Fruit fly (Drosophila melanogaster) whole organism, embryonic: ENCODE data around the gene CG43901.

Source experiments
- Blimp-1 ChIP-seq: fragments of 200-800 bp; sonication (Bioruptor generic); optimal IDR thresholded peaks from 3 replicates; lab custom pipeline; 2018; ENCODE audit warnings: missing biosample characterization, missing genetic modification characterization, mild to moderate bottlenecking, moderate library complexity, missing genetic modification reagents
- Bteb2 ChIP-seq: fragments of 200-800 bp; sonication (Bioruptor generic); optimal IDR thresholded peaks from 2 replicates; lab custom pipeline; 2016; ENCODE audit warnings: missing biosample characterization, missing genetic modification characterization
- CG10366 ChIP-seq: fragments of 200-800 bp; sonication (Bioruptor generic); IDR thresholded peaks from 2 replicates; pipeline ENCODE4 v1.3.6; 2022; ENCODE audit warnings: missing biosample characterization, missing genetic modification characterization
- CG10462 ChIP-seq: fragments of 200-800 bp; sonication (Bioruptor generic); optimal IDR thresholded peaks from 2 replicates; lab custom pipeline; 2016; ENCODE audit warnings: missing biosample characterization, missing genetic modification characterization
- CG12155 ChIP-seq: fragments of 200-800 bp; sonication (Bioruptor generic); optimal IDR thresholded peaks from 3 replicates; lab custom pipeline; 2016; ENCODE audit warnings: missing biosample characterization, missing genetic modification characterization
- CG15073 ChIP-seq: fragments of 200-800 bp; sonication (Bioruptor generic); optimal IDR thresholded peaks from 2 replicates; lab custom pipeline; 2016; ENCODE audit warnings: missing biosample characterization, missing genetic modification characterization
- CG17802 ChIP-seq: fragments of 200-800 bp; sonication (Bioruptor generic); optimal IDR thresholded peaks from 2 replicates; lab custom pipeline; 2018; ENCODE audit warnings: missing biosample characterization, mild to moderate bottlenecking, missing genetic modification characterization, moderate library complexity
- CG1792 ChIP-seq: fragments of 200-800 bp; sonication (Bioruptor generic); optimal IDR thresholded peaks from 2 replicates; lab custom pipeline; 2016; ENCODE audit warnings: missing biosample characterization, missing genetic modification characterization
- CG18262 ChIP-seq: fragments of 200-800 bp; optimal IDR thresholded peaks from 3 replicates; lab custom pipeline; 2019; ENCODE audit warnings: missing biosample characterization, mild to moderate bottlenecking, missing genetic modification characterization, moderate library complexity
- CG1832 ChIP-seq: fragments of 200-800 bp; sonication (Bioruptor generic); optimal IDR thresholded peaks from 2 replicates; lab custom pipeline; 2017; ENCODE audit warnings: missing biosample characterization, mild to moderate bottlenecking, missing genetic modification characterization, inconsistent platforms
- CG4360 ChIP-seq: fragments of 200-800 bp; sonication (Bioruptor generic); IDR thresholded peaks from 2 replicates; pipeline ENCODE4 v1.3.6; 2022; ENCODE audit warnings: missing biosample characterization, missing genetic modification characterization
- CG4820 ChIP-seq: fragments of 200-800 bp; sonication (Bioruptor generic); optimal IDR thresholded peaks from 3 replicates; lab custom pipeline; 2016; ENCODE audit warnings: missing biosample characterization, missing genetic modification characterization
- CG6765 ChIP-seq: fragments of 200-800 bp; sonication (Bioruptor generic); optimal IDR thresholded peaks from 3 replicates; lab custom pipeline; 2017; ENCODE audit warnings: missing biosample characterization, mild to moderate bottlenecking, missing genetic modification characterization
- CG7271 ChIP-seq: fragments of 200-800 bp; sonication (Bioruptor generic); optimal IDR thresholded peaks from 2 replicates; lab custom pipeline; 2018; ENCODE audit warnings: missing biosample characterization, mild to moderate bottlenecking, missing genetic modification characterization, moderate library complexity
- CG7357 ChIP-seq: fragments of 200-800 bp; sonication (Bioruptor generic); IDR thresholded peaks from 3 replicates; pipeline ENCODE4 v1.3.6; 2022; ENCODE audit warnings: missing biosample characterization, missing genetic modification characterization
- CG9817 ChIP-seq: fragments of 200-800 bp; sonication (Bioruptor generic); optimal IDR thresholded peaks from 2 replicates; lab custom pipeline; 2018; ENCODE audit warnings: missing biosample characterization, mild to moderate bottlenecking, missing genetic modification characterization, moderate library complexity
- D ChIP-seq, 2 experiments: fragments of 200-800 bp in 1 of 2; fragments of >200 bp in 1 of 2; sonication (Bioruptor generic) in 1 of 2; optimal IDR thresholded peaks; 2 replicates in 1 of 2; 3 replicates in 1 of 2; lab custom pipeline; 2017; ENCODE audit warnings: mild to moderate bottlenecking in 1 of 2, missing biosample characterization in 1 of 2, missing genetic modification characterization in 1 of 2, missing genetic modification reagents in 1 of 2
- Dbx ChIP-seq: fragments of 200-800 bp; sonication (Bioruptor generic); IDR thresholded peaks from 3 replicates; pipeline ENCODE4 v1.3.6; 2022; ENCODE audit warnings: missing biosample characterization, missing genetic modification characterization
- Dek ChIP-seq: fragments of 200-800 bp; sonication (Bioruptor generic); optimal IDR thresholded peaks from 3 replicates; lab custom pipeline; 2019; ENCODE audit warnings: missing biosample characterization, mild to moderate bottlenecking, missing genetic modification characterization, moderate library complexity
- Dp ChIP-seq: fragments of 200-800 bp; sonication (Bioruptor generic); optimal IDR thresholded peaks from 2 replicates; lab custom pipeline; 2018; ENCODE audit warnings: missing biosample characterization, mild to moderate bottlenecking, missing genetic modification characterization, moderate library complexity
- E2f1 ChIP-seq: fragments of 200-800 bp; sonication (Bioruptor generic); IDR thresholded peaks from 2 replicates; pipeline ENCODE4 v1.3.6; 2022; ENCODE audit warnings: missing biosample characterization, missing genetic modification characterization
- E2f2 ChIP-seq: fragments of 200-800 bp; sonication (Bioruptor generic); IDR thresholded peaks from 2 replicates; pipeline ENCODE4 v1.3.6; 2022; ENCODE audit warnings: missing biosample characterization, missing genetic modification characterization
- Ets97D ChIP-seq: fragments of 200-800 bp; sonication (Bioruptor generic); optimal IDR thresholded peaks from 3 replicates; lab custom pipeline; 2016; ENCODE audit warnings: missing biosample characterization, missing genetic modification characterization
- Hr78 ChIP-seq, 2 experiments: fragments of 200-800 bp in 1 of 2; fragments of >200 bp in 1 of 2; sonication (Bioruptor generic) in 1 of 2; optimal IDR thresholded peaks; 2 replicates each; lab custom pipeline; 2017 to 2019; ENCODE audit warnings: missing biosample characterization in 2 of 2, missing genetic modification characterization in 2 of 2, mild to moderate bottlenecking in 1 of 2, moderate library complexity in 1 of 2
- Lim3 ChIP-seq: fragments of 200-800 bp; sonication (Bioruptor generic); IDR thresholded peaks from 2 replicates; pipeline ENCODE4 v1.3.6; 2022; ENCODE audit warnings: missing biosample characterization, missing genetic modification characterization
- Mes4 ChIP-seq: fragments of 200-800 bp; sonication (Bioruptor generic); optimal IDR thresholded peaks from 2 replicates; lab custom pipeline; 2016; ENCODE audit warnings: missing biosample characterization, missing genetic modification characterization
- Myb ChIP-seq: fragments of 200-800 bp; sonication (Bioruptor generic); optimal IDR thresholded peaks from 2 replicates; lab custom pipeline; 2016; ENCODE audit warnings: missing biosample characterization, missing genetic modification characterization
- NFAT ChIP-seq: fragments of 200-800 bp; sonication (Bioruptor generic); IDR thresholded peaks from 2 replicates; pipeline ENCODE4 v1.3.6; 2022; ENCODE audit warnings: missing biosample characterization, missing genetic modification characterization
- NK7.1 ChIP-seq: fragments of 200-800 bp; sonication (Bioruptor generic); optimal IDR thresholded peaks from 3 replicates; lab custom pipeline; 2016; ENCODE audit warnings: missing biosample characterization, missing genetic modification characterization
- Poxn ChIP-seq: fragments of 200-800 bp; sonication (Bioruptor generic); IDR thresholded peaks from 2 replicates; pipeline ENCODE4 v1.3.6; 2022; ENCODE audit warnings: missing biosample characterization, missing genetic modification characterization
- Scr ChIP-seq: fragments of 200-800 bp; sonication (Bioruptor generic); IDR thresholded peaks from 2 replicates; pipeline ENCODE4 v1.3.6; 2022; ENCODE audit warnings: missing biosample characterization, missing genetic modification characterization; ENCODE audit not compliant: partially characterized antibody
- Side ChIP-seq: fragments of 200-800 bp; sonication (Bioruptor generic); optimal IDR thresholded peaks from 2 replicates; lab custom pipeline; 2016; ENCODE audit warnings: missing biosample characterization, missing genetic modification characterization
- Sin3A ChIP-seq: fragments of >200 bp; optimal IDR thresholded peaks from 2 replicates; lab custom pipeline; 2018
- dan ChIP-seq: fragments of 200-800 bp; sonication (Bioruptor generic); IDR thresholded peaks from 2 replicates; pipeline ENCODE4 v1.3.6; 2022; ENCODE audit warnings: missing biosample characterization, missing genetic modification characterization
- dimm ChIP-seq: fragments of 200-800 bp; sonication (Bioruptor generic); IDR thresholded peaks from 2 replicates; pipeline ENCODE4 v1.3.6; 2022; ENCODE audit warnings: missing biosample characterization, missing genetic modification characterization
- disco-r ChIP-seq: fragments of 200-800 bp; sonication (Bioruptor generic); optimal IDR thresholded peaks from 2 replicates; lab custom pipeline; 2016; ENCODE audit warnings: missing biosample characterization, missing genetic modification characterization
- exex ChIP-seq: fragments of 200-800 bp; sonication (Bioruptor generic); optimal IDR thresholded peaks from 4 replicates; lab custom pipeline; 2018; ENCODE audit warnings: missing biosample characterization, mild to moderate bottlenecking, missing genetic modification characterization, moderate library complexity
- gfzf ChIP-seq: fragments of 200-800 bp; sonication (Bioruptor generic); optimal IDR thresholded peaks from 2 replicates; lab custom pipeline; 2016; ENCODE audit warnings: missing biosample characterization, mild to moderate bottlenecking, missing genetic modification characterization, moderate library complexity
- ind ChIP-seq: fragments of 200-800 bp; sonication (Bioruptor generic); optimal IDR thresholded peaks from 3 replicates; lab custom pipeline; 2016; ENCODE audit warnings: missing biosample characterization, missing genetic modification characterization
- kay ChIP-seq: fragments of 200-800 bp; sonication (Bioruptor generic); optimal IDR thresholded peaks from 2 replicates; lab custom pipeline; 2016; ENCODE audit warnings: missing biosample characterization, missing genetic modification characterization
- ken ChIP-seq: fragments of 200-800 bp; sonication (Bioruptor generic); IDR thresholded peaks from 3 replicates; pipeline ENCODE4 v1.3.6; 2022; ENCODE audit warnings: missing biosample characterization, missing genetic modification characterization
- nmo ChIP-seq: fragments of 200-800 bp; sonication (Bioruptor generic); optimal IDR thresholded peaks from 2 replicates; lab custom pipeline; 2018; ENCODE audit warnings: missing biosample characterization, mild to moderate bottlenecking, missing genetic modification characterization, moderate library complexity
- peb ChIP-seq: fragments of 200-800 bp; sonication (Bioruptor generic); IDR thresholded peaks from 2 replicates; pipeline ENCODE4 v1.3.6; 2022; ENCODE audit warnings: missing biosample characterization, missing genetic modification characterization
- pros ChIP-seq: fragments of 200-800 bp; sonication (Bioruptor generic); optimal IDR thresholded peaks from 3 replicates; lab custom pipeline; 2019; ENCODE audit warnings: missing biosample characterization, mild to moderate bottlenecking, missing genetic modification characterization, moderate library complexity
- row ChIP-seq: fragments of 200-800 bp; sonication (Bioruptor generic); IDR thresholded peaks from 3 replicates; pipeline ENCODE4 v1.3.6; 2022; ENCODE audit warnings: missing biosample characterization, missing genetic modification characterization
- schlank ChIP-seq: fragments of 200-800 bp; sonication (Bioruptor generic); optimal IDR thresholded peaks from 2 replicates; lab custom pipeline; 2018; ENCODE audit warnings: missing biosample characterization, mild to moderate bottlenecking, missing genetic modification characterization
- scrt ChIP-seq: fragments of 200-800 bp; sonication (Bioruptor generic); optimal IDR thresholded peaks from 2 replicates; lab custom pipeline; 2018; ENCODE audit warnings: missing biosample characterization, mild to moderate bottlenecking, missing genetic modification characterization, moderate library complexity
- sna ChIP-seq: fragments of 200-800 bp; sonication (Bioruptor generic); IDR thresholded peaks from 2 replicates; pipeline ENCODE4 v1.3.6; 2022; ENCODE audit warnings: missing biosample characterization, missing genetic modification characterization; ENCODE audit not compliant: partially characterized antibody
- trh ChIP-seq: fragments of 200-800 bp; sonication (Bioruptor generic); optimal IDR thresholded peaks from 2 replicates; lab custom pipeline; 2016; ENCODE audit warnings: missing biosample characterization, missing genetic modification characterization
- vvl ChIP-seq: fragments of 200-800 bp; sonication (Bioruptor generic); IDR thresholded peaks from 2 replicates; pipeline ENCODE4 v1.3.6; 2022; ENCODE audit warnings: missing biosample characterization, missing genetic modification characterization

CG43901 gene

dm6 chrX:10966978-10967731 lies 61.6 kb downstream of the CG43901 start, which contains the start of gene C901 (continued):
- TF ChIP-seq schlank (tag; lab: Kevin White, UChicago) (no peak), dan (no peak), Hr78 (GFP tag; optimal IDR thresholded peaks at IDR 0.05; lab: Kevin White, UChicago) (peak in 1 of 2 experiments; percentile 77), CG1792 (GFP tag; lab: Kevin White, UChicago) (no peak), CG10462 (peak; percentile 16), CG4820 (GFP tag; lab: Kevin White, UChicago) (peak; percentile 38), ken (GFP tag; lab: Robert Waterston, UW) (no peak), CG4360 (GFP tag; lab: Robert Waterston, UW) (no peak), dimm (GFP tag; lab: Robert Waterston, UW) (peak; percentile 40; the same call in 1 of the 2 replicates), disco-r (GFP tag; lab: Kevin White, UChicago) (no peak), E2f2 (GFP tag; lab: Robert Waterston, UW) (peak; percentile 38), nmo (GFP tag; lab: Kevin White, UChicago) (peak; percentile 85), scrt (GFP tag; lab: Kevin White, UChicago) (no peak), sna (no peak), Myb (GFP tag; lab: Kevin White, UChicago) (no peak), Scr (no peak), Dek (tag; lab: Kevin White, UChicago) (peak; percentile 6), E2f1 (GFP tag; lab: Robert Waterston, UW) (peak; percentile 67), Bteb2 (GFP tag; lab: Kevin White, UChicago) (no peak), peb (GFP tag; lab: Robert Waterston, UW) (peak; percentile 30; the same call in 1 of the 2 replicates), CG10366 (GFP tag; lab: Robert Waterston, UW) (peak; percentile 43), pros (GFP tag; lab: Kevin White, UChicago) (peak; percentile 92), kay (GFP tag; lab: Kevin White, UChicago) (no peak), Sin3A (lab: Kevin White, UChicago) (no peak), CG1832 (GFP tag; lab: Kevin White, UChicago) (no peak), CG7357 (GFP tag; lab: Robert Waterston, UW) (peak; percentile 47; the same call in 1 of the 3 replicates), D (optimal IDR thresholded peaks at IDR 0.05; lab: Kevin White, UChicago) (no peak), D (GFP tag; optimal IDR thresholded peaks at IDR 0.05; lab: Kevin White, UChicago) (peak; percentile 63), ind (peak; percentile 57), CG7271 (tag; lab: Kevin White, UChicago) (no peak), Ets97D (GFP tag; lab: Kevin White, UChicago) (no peak), NK7.1 (no peak), CG17802 (tag; lab: Kevin White, UChicago) (no peak), Poxn (GFP tag; lab: Robert Waterston, UW) (no peak), Side (GFP tag; lab: Kevin White, UChicago) (no peak), CG6765 (GFP tag; lab: Kevin White, UChicago) (no peak), NFAT (GFP tag; lab: Robert Waterston, UW) (no peak), Blimp-1 (GFP tag; lab: Kevin White, UChicago) (peak; percentile 83), CG12155 (GFP tag; lab: Kevin White, UChicago) (no peak), CG18262 (tag; lab: Kevin White, UChicago) (peak; percentile 86), row (GFP tag; lab: Robert Waterston, UW) (peak; percentile 61), CG15073 (GFP tag; lab: Kevin White, UChicago) (no peak), exex (no peak), Dbx (GFP tag; lab: Robert Waterston, UW) (no peak), Dp (GFP tag; lab: Kevin White, UChicago) (no peak), Mes4 (GFP tag; lab: Kevin White, UChicago) (no peak), vvl (GFP tag; lab: Robert Waterston, UW) (peak; percentile 78), CG9817 (peak; percentile 47), gfzf (GFP tag; lab: Kevin White, UChicago) (no peak), trh (GFP tag; lab: Kevin White, UChicago) (no peak), Lim3 (GFP tag; lab: Robert Waterston, UW) (no peak)
